Fruit fly (Drosophila melanogaster): ENCODE measurements around the gene CG14692.

The CG14692 gene

DNA sequence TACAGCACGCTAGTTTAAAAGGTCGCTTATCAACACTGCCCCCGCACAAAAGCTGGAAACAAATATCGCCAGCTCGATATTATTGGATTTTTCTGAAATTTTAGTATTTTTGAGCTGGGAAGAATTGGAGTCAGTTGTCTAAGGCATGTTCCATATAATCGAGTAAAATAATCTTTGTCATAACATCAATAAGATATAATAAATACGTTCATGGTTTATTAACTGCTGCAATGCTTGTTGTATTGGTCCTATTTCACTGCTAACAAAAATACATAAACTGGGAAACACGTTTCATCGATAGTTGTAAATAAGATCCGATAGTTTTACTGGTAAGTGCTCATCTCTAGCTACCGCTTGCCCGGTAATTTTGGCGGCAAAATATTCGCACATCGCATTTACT, 15.6 kb downstream of the CG14692 start, which contains the start of the genes Art1 and Mcm5 (continued):
- TF ChIP-seq Optix (GFP tag; IDR thresholded peaks at IDR 0.05) (no peak), CG15269 (tag; optimal IDR thresholded peaks at IDR 0.05) (no peak), hbn (GFP tag; IDR thresholded peaks at IDR 0.05; ENCODE audit: partially characterized antibody) (peak; percentile 91), Ada2b (GFP tag; IDR thresholded peaks at IDR 0.05) (no peak), CG13894 (tag; optimal IDR thresholded peaks at IDR 0.05) (no peak), Kr (GFP tag; optimal IDR thresholded peaks at IDR 0.05) (no peak), Antp (GFP tag; optimal IDR thresholded peaks at IDR 0.05) (peak; percentile 53), CG12744 (GFP tag; optimal IDR thresholded peaks at IDR 0.05) (peak; percentile 30), CG16863 (GFP tag; optimal IDR thresholded peaks at IDR 0.05) (peak; percentile 37), twi (tag; optimal IDR thresholded peaks at IDR 0.05) (peak; percentile 22), CG15514 (GFP tag; optimal IDR thresholded peaks at IDR 0.05) (peak; percentile 90), eyg (GFP tag; optimal IDR thresholded peaks at IDR 0.05) (peak; percentile 14), sima (GFP tag; optimal IDR thresholded peaks at IDR 0.05) (no peak), C15 (GFP tag; IDR thresholded peaks at IDR 0.05) (no peak), lab (GFP tag; optimal IDR thresholded peaks at IDR 0.05) (no peak), tgo (GFP tag; IDR thresholded peaks at IDR 0.05) (no peak), psq (GFP tag; optimal IDR thresholded peaks at IDR 0.05) (no peak), D (optimal IDR thresholded peaks at IDR 0.05) (no peak), D (GFP tag; optimal IDR thresholded peaks at IDR 0.05) (no peak), CG11696 (GFP tag; IDR thresholded peaks at IDR 0.05) (no peak), dm (GFP tag; optimal IDR thresholded peaks at IDR 0.05) (peak; percentile 92), ab (GFP tag; optimal IDR thresholded peaks at IDR 0.05) (no peak), CG16813 (GFP tag; IDR thresholded peaks at IDR 0.05; ENCODE audit: partially characterized antibody) (peak; percentile 96), CG8089 (GFP tag; optimal IDR thresholded peaks at IDR 0.05) (peak; percentile 20), CG9797 (GFP tag; optimal IDR thresholded peaks at IDR 0.05) (peak; percentile 89), vnd (GFP tag; IDR thresholded peaks at IDR 0.05; ENCODE audit: partially characterized antibody) (peak; percentile 93), CG11398 (GFP tag; optimal IDR thresholded peaks at IDR 0.05) (peak; percentile 8), CG10431 (GFP tag; optimal IDR thresholded peaks at IDR 0.05) (no peak), jigr1 (GFP tag; IDR thresholded peaks at IDR 0.05) (no peak), NC2α (GFP tag; optimal IDR thresholded peaks at IDR 0.05) (no peak), jumu (GFP tag; optimal IDR thresholded peaks at IDR 0.05) (peak; percentile 53), vfl (GFP tag; optimal IDR thresholded peaks at IDR 0.05) (no peak), ase (GFP tag; IDR thresholded peaks at IDR 0.05) (no peak), da (GFP tag; optimal IDR thresholded peaks at IDR 0.05) (no peak), Asciz (GFP tag; optimal IDR thresholded peaks at IDR 0.05) (no peak), odd (GFP tag; optimal IDR thresholded peaks at IDR 0.05) (no peak), lov (optimal IDR thresholded peaks at IDR 0.05) (no peak), lov (GFP tag; IDR thresholded peaks at IDR 0.05) (no peak), cato (GFP tag; optimal IDR thresholded peaks at IDR 0.05; ENCODE audit: borderline replicate concordance) (no peak), CG11695 (GFP tag; IDR thresholded peaks at IDR 0.05) (no peak), dpn (GFP tag; optimal IDR thresholded peaks at IDR 0.05) (peak; percentile 56 to 61), CG12071 (GFP tag; optimal IDR thresholded peaks at IDR 0.05) (no peak), fd96Cb (tag; optimal IDR thresholded peaks at IDR 0.05) (no peak), CG3281 (GFP tag; optimal IDR thresholded peaks at IDR 0.05) (no peak), Dip3 (GFP tag; optimal IDR thresholded peaks at IDR 0.05) (peak; percentile 85), maf-S (GFP tag; optimal IDR thresholded peaks at IDR 0.05) (peak; percentile 51), CG6689 (GFP tag; IDR thresholded peaks at IDR 0.05) (no peak), CG10209 (GFP tag; optimal IDR thresholded peaks at IDR 0.05) (no peak), ara (GFP tag; IDR thresholded peaks at IDR 0.05) (no peak), CG12219 (GFP tag; optimal IDR thresholded peaks at IDR 0.05) (no peak), Mes4 (GFP tag; optimal IDR thresholded peaks at IDR 0.05) (peak; percentile 17), CG10274 (GFP tag; optimal IDR thresholded peaks at IDR 0.05) (no peak), Drgx (GFP tag; IDR thresholded peaks at IDR 0.05) (no peak)
